Fruit fly (Drosophila melanogaster) S2 (cell line): ENCODE results near the gene CG7579.

Source experiments
- CG8478 ChIP-seq: fragments of >200 bp; optimal IDR thresholded peaks from 2 replicates; lab custom pipeline; 2018
- CTCF ChIP-seq, 2 experiments: fragments of >200 bp; optimal IDR thresholded peaks; 2 replicates each; lab custom pipeline; 2018

dm6 chr3L:15694406-15694805 is 11.2 kb upstream of the CG7579 start:
- TF ChIP-seq CG8478 (lab: Kevin White, UChicago), result no peak
- no peak for TF ChIP-seq CTCF (optimal IDR thresholded peaks at IDR 0.05; lab: Kevin White, UChicago)
